Worm (Caenorhabditis elegans): Measurements from ENCODE around the gene znf-782.

The znf-782 gene

ce11 chrIV:1067430-1067829, at the start of gene znf-782:
Gene znf-782, minus strand, starts transcription at chrIV:1067525.
- no peak for TF ChIP-seq unc-3 (GFP tag; conservative IDR thresholded peaks at IDR 0.05)
- no peak for TF ChIP-seq unc-3 (tag; optimal IDR thresholded peaks at IDR 0.05)
- peak; percentile 20 for TF ChIP-seq unc-42 (tag; optimal IDR thresholded peaks at IDR 0.05)
- peak; percentile 44 for TF ChIP-seq ref-2 (tag; optimal IDR thresholded peaks at IDR 0.05)
- TF ChIP-seq odd-2 (tag; optimal IDR thresholded peaks at IDR 0.05) = no peak
- TF ChIP-seq ceh-18 (tag; optimal IDR thresholded peaks at IDR 0.05) = no peak
- no peak for TF ChIP-seq eyg-1 (tag; optimal IDR thresholded peaks at IDR 0.05)
- TF ChIP-seq fkh-10 (GFP tag; optimal IDR thresholded peaks at IDR 0.05) = no peak
- TF ChIP-seq mec-3 (tag; optimal IDR thresholded peaks at IDR 0.05; ENCODE audit: borderline replicate concordance) = no peak
- peak; percentile 41 for TF ChIP-seq tbx-2 (tag; optimal IDR thresholded peaks at IDR 0.05)
- TF ChIP-seq elt-4 (tag; optimal IDR thresholded peaks at IDR 0.05) = no peak
- TF ChIP-seq ceh-34 (tag; optimal IDR thresholded peaks at IDR 0.05) = peak; percentile 75
- TF ChIP-seq nfya-1 (tag; optimal IDR thresholded peaks at IDR 0.05) = no peak
- TF ChIP-seq sox-2 (GFP tag; IDR thresholded peaks at IDR 0.05) = no peak
- no peak for TF ChIP-seq ceh-24 (tag; optimal IDR thresholded peaks at IDR 0.05)
- TF ChIP-seq hlh-15 (tag; optimal IDR thresholded peaks at IDR 0.05) = no peak
- TF ChIP-seq ets-4 (tag; optimal IDR thresholded peaks at IDR 0.05) = peak; percentile 51
- TF ChIP-seq ceh-2 (tag; optimal IDR thresholded peaks at IDR 0.05) = peak; percentile 35
- peak; percentile 32 for TF ChIP-seq ceh-14 (tag; optimal IDR thresholded peaks at IDR 0.05)
- peak; percentile 2 for TF ChIP-seq sdc-2 (tag; optimal IDR thresholded peaks at IDR 0.05)
- TF ChIP-seq madf-2 (tag; optimal IDR thresholded peaks at IDR 0.05) = no peak
- no peak for TF ChIP-seq hlh-8 (tag; optimal IDR thresholded peaks at IDR 0.05)
- TF ChIP-seq hlh-13 (GFP tag; optimal IDR thresholded peaks at IDR 0.05) = no peak
- no peak for TF ChIP-seq tbx-7 (tag; optimal IDR thresholded peaks at IDR 0.05)
- TF ChIP-seq ceh-48 (tag; optimal IDR thresholded peaks at IDR 0.05) = no peak
- peak; percentile 39 for TF ChIP-seq ceh-19 (GFP tag; optimal IDR thresholded peaks at IDR 0.05)
- peak; percentile 20 for TF ChIP-seq rnt-1 (tag; optimal IDR thresholded peaks at IDR 0.05)
- no peak for TF ChIP-seq nhr-232 (tag; optimal IDR thresholded peaks at IDR 0.05)
- no peak for TF ChIP-seq lim-6 (tag; optimal IDR thresholded peaks at IDR 0.05)
- no peak for TF ChIP-seq K02D7.2 (tag; optimal IDR thresholded peaks at IDR 0.05)
- no peak for TF ChIP-seq pros-1 (tag; optimal IDR thresholded peaks at IDR 0.05)
- TF ChIP-seq che-1 (tag; optimal IDR thresholded peaks at IDR 0.05) = no peak
- peak; percentile 68 for TF ChIP-seq F13H6.1 (tag; optimal IDR thresholded peaks at IDR 0.05)
- TF ChIP-seq sox-4 (tag; optimal IDR thresholded peaks at IDR 0.05) = no peak
- no peak for TF ChIP-seq zip-5 (tag; optimal IDR thresholded peaks at IDR 0.05)
- no peak for TF ChIP-seq ttx-3 (tag; optimal IDR thresholded peaks at IDR 0.05)
- no peak for TF ChIP-seq ama-1 (optimal IDR thresholded peaks at IDR 0.05)
- peak; percentile 50 for TF ChIP-seq C08G9.2 (tag; optimal IDR thresholded peaks at IDR 0.05)
- peak; percentile 43 for TF ChIP-seq ceh-31 (tag; optimal IDR thresholded peaks at IDR 0.05)

- TF ChIP-seq pros-1 (tag; optimal IDR thresholded peaks at IDR 0.05) (no peak), dmd-4 (tag; optimal IDR thresholded peaks at IDR 0.05; ENCODE audit: borderline replicate concordance) (no peak), hlh-13 (GFP tag; optimal IDR thresholded peaks at IDR 0.05) (no peak), unc-3 (GFP tag; conservative IDR thresholded peaks at IDR 0.05) (no peak), unc-3 (tag; optimal IDR thresholded peaks at IDR 0.05) (no peak), npax-4 (tag; optimal IDR thresholded peaks at IDR 0.05) (no peak), ama-1 (optimal IDR thresholded peaks at IDR 0.05) (no peak), lim-6 (tag; optimal IDR thresholded peaks at IDR 0.05) (no peak), lin-11 (tag; optimal IDR thresholded peaks at IDR 0.05) (no peak), ceh-24 (tag; optimal IDR thresholded peaks at IDR 0.05) (no peak), elt-4 (tag; optimal IDR thresholded peaks at IDR 0.05) (no peak), ahr-1 (tag; optimal IDR thresholded peaks at IDR 0.05) (no peak)
These were observed 46.3 kb upstream of the znf-782 start, which contains the start of gene srx-14 for ce11 chrIV:1113638-1114037. Gene srx-14, minus strand, starts transcription at chrIV:1113738.
